Worm (Caenorhabditis elegans): ENCODE measurements around the gene kqt-2.

ce11 chrX:8284003-8284402, 37.8 kb upstream of the kqt-2 start:
- TF ChIP-seq ces-1 (GFP tag; optimal IDR thresholded peaks at IDR 0.05) (no peak), nhr-19 (GFP tag; conservative IDR thresholded peaks at IDR 0.05) (no peak), snpc-4 (tag; optimal IDR thresholded peaks at IDR 0.05) (no peak), pag-3 (tag; optimal IDR thresholded peaks at IDR 0.05; ENCODE audit: borderline replicate concordance, insufficient read depth) (no peak), unc-62 (GFP tag; optimal IDR thresholded peaks at IDR 0.05) (no peak), lin-13 (GFP tag; optimal IDR thresholded peaks at IDR 0.05) (no peak), nhr-28 (tag; optimal IDR thresholded peaks at IDR 0.05) (no peak), sptf-1 (tag; optimal IDR thresholded peaks at IDR 0.05) (no peak), ceh-90 (tag; optimal IDR thresholded peaks at IDR 0.05) (no peak)

Measured in whole organism, L1 larva.